Fruit fly (Drosophila melanogaster): Measurements from ENCODE around the gene Ran.

- TF ChIP-seq CTCF (optimal IDR thresholded peaks at IDR 0.05) (no peak), CG8478 (optimal IDR thresholded peaks at IDR 0.05) (no peak)
Observed at dm6 chrX:11176073-11176472, 27.6 kb upstream of the Ran start.

All from S2 (cell line).